Worm (Caenorhabditis elegans) whole organism, L4/young adult: ENCODE data around the gene nhr-97.

ENCODE experiments used
- W03F9.2 ChIP-seq: fragments of 150-350 bp; optimal IDR thresholded peaks from 2 replicates; lab custom pipeline; 2014; ENCODE audit warnings: missing biosample characterization, missing genetic modification characterization
- him-1 ChIP-seq: sonication (generic microtip); optimal IDR thresholded peaks from 2 replicates; lab custom pipeline; 2016; ENCODE audit warnings: missing genotype, missing genetic modification reagents, missing genetic modification characterization, missing compliant biosample characterization

DNA sequence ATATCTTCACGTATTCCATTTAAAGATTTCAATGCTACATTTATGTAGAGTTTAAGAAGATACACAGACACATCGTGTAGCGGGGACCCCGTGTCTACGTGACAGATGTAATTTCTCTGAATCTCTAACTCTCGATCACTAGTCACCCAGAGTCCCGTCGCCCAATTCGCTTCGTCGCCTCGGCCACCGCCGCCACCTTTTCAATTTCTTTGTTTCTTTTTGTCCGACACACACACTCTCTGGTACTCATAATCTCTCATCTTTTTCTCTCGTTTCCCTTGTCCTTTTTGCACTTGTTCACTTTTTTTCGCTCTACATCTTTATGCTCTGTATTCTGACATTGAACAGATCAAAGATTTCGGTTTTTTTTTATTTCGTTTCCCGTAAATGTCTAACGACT is 39.0 kb upstream of the nhr-97 start:
- TF ChIP-seq him-1 (tag; lab: Kevin White, UChicago) (no peak), W03F9.2 (tag; lab: Kevin White, UChicago) (peak; percentile 25)
